Worm (Caenorhabditis elegans): ENCODE results near the gene mcm-3AP.

DNA sequence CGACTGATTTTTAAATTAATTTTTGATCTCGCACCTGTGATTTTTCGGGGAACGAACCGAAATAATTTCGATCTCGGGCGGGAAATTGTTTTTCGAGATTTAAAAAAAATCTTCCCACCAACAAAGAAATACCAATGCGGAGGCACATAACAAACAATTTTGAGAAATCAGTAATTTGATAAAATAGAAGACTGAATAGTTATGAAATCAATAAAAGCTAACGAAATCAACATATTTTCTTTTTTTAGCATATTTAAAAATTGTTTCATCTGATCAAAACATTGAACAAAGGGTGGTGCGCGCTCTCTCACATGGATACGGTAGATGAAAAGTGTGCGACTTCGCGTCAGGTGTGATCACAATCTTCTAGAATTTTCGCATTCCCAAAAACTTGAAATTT is 9.6 kb downstream of the mcm-3AP start:
- TF ChIP-seq flt-1 (GFP tag; IDR thresholded peaks at IDR 0.05) (no peak), ama-1 (optimal IDR thresholded peaks at IDR 0.05) (no peak), tra-4 (tag; optimal IDR thresholded peaks at IDR 0.05) (no peak), scrt-1 (GFP tag; IDR thresholded peaks at IDR 0.05) (no peak), tbx-37 (GFP tag; conservative IDR thresholded peaks at IDR 0.05) (no peak), hmbx-1 (tag; optimal IDR thresholded peaks at IDR 0.05) (no peak), ceh-13 (GFP tag; optimal IDR thresholded peaks at IDR 0.05) (no peak), sea-1 (GFP tag; conservative IDR thresholded peaks at IDR 0.05) (no peak), F13C5.2 (tag; optimal IDR thresholded peaks at IDR 0.05) (no peak), ceh-36 (tag; optimal IDR thresholded peaks at IDR 0.05) (no peak), ets-7 (tag; optimal IDR thresholded peaks at IDR 0.05) (no peak)
